Worm (Caenorhabditis elegans) whole organism, L3 larva: ENCODE results near the gene F59D12.5.

Experiments used
- ZK546.5 ChIP-seq: sonication (generic microtip); optimal IDR thresholded peaks from 2 replicates; lab custom pipeline; 2017; ENCODE audit warnings: missing biosample characterization, missing genetic modification characterization
- aly-2 ChIP-seq: fragments of 150-350 bp; optimal IDR thresholded peaks from 2 replicates; lab custom pipeline; 2014; ENCODE audit warnings: missing biosample characterization, missing genetic modification characterization
- ama-1 ChIP-seq: fragments of 150-350 bp; optimal IDR thresholded peaks from 2 replicates; lab custom pipeline; 2018
- ceh-28 ChIP-seq: fragments of 150-350 bp; optimal IDR thresholded peaks from 2 replicates; lab custom pipeline; 2014; ENCODE audit warnings: missing biosample characterization, missing genetic modification reagents, missing genetic modification characterization
- ceh-82 ChIP-seq: fragments of 150-350 bp; optimal IDR thresholded peaks from 2 replicates; lab custom pipeline; 2014; ENCODE audit warnings: missing biosample characterization, missing genetic modification characterization
- ceh-9 ChIP-seq: sonication (generic microtip); optimal IDR thresholded peaks from 2 replicates; lab custom pipeline; 2018; ENCODE audit warnings: missing biosample characterization, missing genetic modification characterization
- egl-5 ChIP-seq: fragments of 150-350 bp; optimal IDR thresholded peaks from 2 replicates; lab custom pipeline; 2017; ENCODE audit warnings: missing biosample characterization, missing genetic modification reagents, missing genetic modification characterization, inconsistent platforms
- elt-1 ChIP-seq: fragments of 150-350 bp; optimal IDR thresholded peaks from 2 replicates; lab custom pipeline; 2014; ENCODE audit warnings: missing biosample characterization, missing genetic modification characterization
- elt-2 ChIP-seq: sonication (generic microtip); optimal IDR thresholded peaks from 2 replicates; lab custom pipeline; 2016; ENCODE audit warnings: missing genetic modification reagents, mild to moderate bottlenecking, missing genetic modification characterization, missing compliant biosample characterization
- elt-3 ChIP-seq, 3 experiments: fragments of 150-350 bp in 1 of 3; sonication (generic microtip) in 2 of 3; optimal IDR thresholded peaks; 2 replicates in 2 of 3; 4 replicates in 1 of 3; lab custom pipeline; 2014 to 2017; ENCODE audit warnings: missing biosample characterization in 3 of 3, missing genetic modification characterization in 3 of 3
- eor-1 ChIP-seq, 2 experiments: fragments of 150-350 bp; optimal IDR thresholded peaks; 2 replicates each; lab custom pipeline; 2014 to 2018; ENCODE audit warnings: missing biosample characterization in 2 of 2, missing genetic modification characterization in 2 of 2
- fkh-10 ChIP-seq: sonication (generic microtip); optimal IDR thresholded peaks from 2 replicates; lab custom pipeline; 2017; ENCODE audit warnings: missing biosample characterization, missing genetic modification reagents, missing genetic modification characterization
- fos-1 ChIP-seq: fragments of 150-350 bp; optimal IDR thresholded peaks from 2 replicates; lab custom pipeline; 2014; ENCODE audit warnings: missing biosample characterization, missing genetic modification characterization
- hmg-11 ChIP-seq: sonication (generic microtip); optimal IDR thresholded peaks from 2 replicates; lab custom pipeline; 2016; ENCODE audit warnings: missing genetic modification characterization, missing compliant biosample characterization
- jun-1 ChIP-seq: fragments of 150-350 bp; optimal IDR thresholded peaks from 2 replicates; lab custom pipeline; 2014; ENCODE audit warnings: missing biosample characterization, missing genetic modification reagents, missing genetic modification characterization
- lin-39 ChIP-seq: fragments of 150-350 bp; optimal IDR thresholded peaks from 2 replicates; lab custom pipeline; 2018; ENCODE audit warnings: missing biosample characterization, missing genetic modification reagents, missing genetic modification characterization
- lsy-12 ChIP-seq: sonication (generic microtip); optimal IDR thresholded peaks from 2 replicates; lab custom pipeline; 2016; ENCODE audit warnings: mild to moderate bottlenecking, missing genetic modification characterization, missing compliant biosample characterization
- nfya-1 ChIP-seq: sonication (generic microtip); optimal IDR thresholded peaks from 2 replicates; lab custom pipeline; 2017; ENCODE audit warnings: missing genetic modification characterization, mild to moderate bottlenecking, missing compliant biosample characterization, antibody characterized with exemption, moderate library complexity; ENCODE audit not compliant: insufficient read depth
- nhr-23 ChIP-seq: fragments of 150-350 bp; optimal IDR thresholded peaks from 2 replicates; lab custom pipeline; 2014; ENCODE audit warnings: missing biosample characterization, missing genetic modification reagents, missing genetic modification characterization
- nhr-25 ChIP-seq: sonication (generic microtip); optimal IDR thresholded peaks from 2 replicates; lab custom pipeline; 2017; ENCODE audit warnings: missing biosample characterization, missing genetic modification characterization
- nhr-28 ChIP-seq: fragments of 150-350 bp; optimal IDR thresholded peaks from 2 replicates; lab custom pipeline; 2014; ENCODE audit warnings: missing biosample characterization, missing genetic modification characterization
- nhr-67 ChIP-seq: fragments of 150-350 bp; optimal IDR thresholded peaks from 2 replicates; lab custom pipeline; 2014; ENCODE audit warnings: missing biosample characterization, missing genetic modification characterization
- nhr-77 ChIP-seq: fragments of 150-350 bp; optimal IDR thresholded peaks from 2 replicates; lab custom pipeline; 2014; ENCODE audit warnings: missing biosample characterization, missing genetic modification characterization
- pha-4 ChIP-seq: fragments of 150-350 bp; optimal IDR thresholded peaks from 2 replicates; lab custom pipeline; 2014; ENCODE audit warnings: missing biosample characterization, missing genetic modification reagents, missing genetic modification characterization
- pqm-1 ChIP-seq: fragments of 150-350 bp; optimal IDR thresholded peaks from 2 replicates; lab custom pipeline; 2017; ENCODE audit warnings: missing biosample characterization, missing genetic modification characterization, inconsistent platforms
- sea-2 ChIP-seq: fragments of 150-350 bp; sonication (generic microtip); optimal IDR thresholded peaks from 4 replicates; lab custom pipeline; 2014; ENCODE audit warnings: missing biosample characterization, missing genetic modification reagents, missing genetic modification characterization
- skn-1 ChIP-seq: fragments of 150-350 bp; optimal IDR thresholded peaks from 2 replicates; lab custom pipeline; 2014; ENCODE audit warnings: missing biosample characterization, missing genetic modification characterization
- snpc-4 ChIP-seq: fragments of 150-350 bp; optimal IDR thresholded peaks from 2 replicates; lab custom pipeline; 2014; ENCODE audit warnings: missing biosample characterization, missing genetic modification characterization
- tbx-2 ChIP-seq: sonication (generic microtip); optimal IDR thresholded peaks from 2 replicates; lab custom pipeline; 2016; ENCODE audit warnings: mild to moderate bottlenecking, missing genetic modification characterization, missing compliant biosample characterization
- unc-62 ChIP-seq: fragments of 150-350 bp; sonication (generic microtip); optimal IDR thresholded peaks from 4 replicates; lab custom pipeline; 2014; ENCODE audit warnings: missing biosample characterization, missing genetic modification reagents, missing genetic modification characterization
- ztf-11 ChIP-seq: fragments of 150-350 bp; optimal IDR thresholded peaks from 2 replicates; lab custom pipeline; 2014; ENCODE audit warnings: missing biosample characterization, missing genetic modification characterization

F59D12.5 gene

ce11 chrX:15640603-15641002 lies 6.6 kb downstream of the F59D12.5 start, which contains the start of gene K09E9.7:
Gene K09E9.7 (plus strand): TSS chrX:15640903.
- TF ChIP-seq fos-1 (tag; lab: Kevin White, UChicago): no peak
- TF ChIP-seq ceh-28 (tag; lab: Kevin White, UChicago): no peak
- no peak for TF ChIP-seq elt-3 (tag; optimal IDR thresholded peaks at IDR 0.05; lab: Kevin White, UChicago)
- TF ChIP-seq nhr-67 (tag; lab: Kevin White, UChicago): no peak
- no peak for TF ChIP-seq ztf-11 (tag; lab: Kevin White, UChicago)
- TF ChIP-seq ceh-82 (tag; lab: Kevin White, UChicago): no peak

ce11 chrX:15633964-15634363 lies 13.2 kb downstream of the F59D12.5 start:
- TF ChIP-seq skn-1 (tag; lab: Kevin White, UChicago) (no peak), elt-1 (tag; lab: Kevin White, UChicago) (peak; percentile 17), pha-4 (tag; lab: Kevin White, UChicago) (no peak), egl-5 (tag; lab: Kevin White, UChicago) (peak; percentile 20), nfya-1 (tag; lab: Kevin White, UChicago) (peak; percentile 50), fkh-10 (peak; percentile 77)
- TF ChIP-seq, all 47 proteins: peak for 4

- TF ChIP-seq ama-1 (lab: Kevin White, UChicago): peak; percentile 7
- no peak for TF ChIP-seq elt-3 (tag; optimal IDR thresholded peaks at IDR 0.05; lab: Kevin White, UChicago)
- no peak for TF ChIP-seq fos-1 (tag; lab: Kevin White, UChicago)
- peak; percentile 70 for TF ChIP-seq nfya-1 (tag; lab: Kevin White, UChicago)
- TF ChIP-seq sea-2 (GFP tag; lab: Kevin White, UChicago): no peak
- TF ChIP-seq nhr-23 (tag; lab: Kevin White, UChicago): peak; percentile 31
- TF ChIP-seq fkh-10: peak; percentile 33
- TF ChIP-seq hmg-11 (tag; lab: Kevin White, UChicago): peak; percentile 75
- no peak for TF ChIP-seq unc-62
- peak; percentile 85 for TF ChIP-seq lin-39 (tag; lab: Kevin White, UChicago)
- TF ChIP-seq snpc-4: peak; percentile 56
- peak; percentile 37 for TF ChIP-seq nhr-25 (tag; lab: Kevin White, UChicago)
These were observed 16.4 kb downstream of the F59D12.5 start for ce11 chrX:15630790-15631204.

- TF ChIP-seq eor-1 (tag; optimal IDR thresholded peaks at IDR 0.05; lab: Kevin White, UChicago) (peak in 1 of 2 experiments; percentile 42), ceh-82 (tag; lab: Kevin White, UChicago) (no peak)
These were observed 16.8 kb downstream of the F59D12.5 start, which contains the start of gene K09E9.4 for ce11 chrX:15630340-15630739. Gene K09E9.4 (minus strand): TSS chrX:15630440.

DNA sequence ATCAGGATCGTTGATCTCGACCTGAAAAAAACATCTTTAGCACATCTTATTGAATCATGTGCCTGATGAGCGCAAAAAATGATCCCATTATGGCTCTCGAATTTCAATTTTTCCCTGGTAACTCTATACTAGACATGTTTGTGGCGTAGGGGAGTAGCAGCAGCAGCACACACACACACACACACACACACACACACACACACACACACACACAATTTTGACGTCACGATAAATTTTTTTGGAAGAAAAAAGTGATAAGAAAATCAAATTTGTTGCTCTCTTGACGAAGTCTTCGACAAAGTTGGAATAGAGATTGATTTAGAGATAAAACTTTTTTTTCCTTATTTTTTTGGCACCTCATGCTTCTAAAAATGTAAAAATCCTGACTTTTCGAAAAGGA lies 17.6 kb downstream of the F59D12.5 start:
- TF ChIP-seq sea-2 (GFP tag; lab: Kevin White, UChicago): no peak
- TF ChIP-seq nfya-1 (tag; lab: Kevin White, UChicago): peak; percentile 18
- peak; percentile 60 for TF ChIP-seq elt-2
- TF ChIP-seq ama-1 (lab: Kevin White, UChicago): no peak
- TF ChIP-seq pqm-1 (tag; lab: Kevin White, UChicago): peak; percentile 16
- no peak for TF ChIP-seq jun-1 (tag; lab: Kevin White, UChicago)
- TF ChIP-seq, all 47 proteins: peak for 3

DNA sequence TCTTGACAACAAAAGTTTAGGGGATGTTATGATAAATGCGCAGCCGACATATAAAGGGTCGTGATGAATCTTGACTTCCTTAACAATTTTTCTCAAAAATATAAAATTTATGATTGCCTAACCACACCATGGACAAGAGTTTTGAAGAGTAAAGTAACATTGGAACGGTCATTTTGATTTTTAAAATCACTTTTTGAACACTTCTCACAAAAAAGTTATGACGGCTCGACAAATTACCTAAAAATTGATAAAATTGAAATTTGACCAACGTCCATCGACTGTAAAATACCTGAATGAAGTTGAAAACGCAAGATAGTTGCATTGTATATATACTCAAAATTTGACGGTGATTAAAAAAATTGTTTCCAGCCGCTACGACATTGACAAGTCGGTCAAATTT lies 18.2 kb downstream of the F59D12.5 start:
- TF ChIP-seq ceh-82 (tag; lab: Kevin White, UChicago) (no peak), tbx-2 (tag; lab: Kevin White, UChicago) (no peak), nhr-67 (tag; lab: Kevin White, UChicago) (no peak), aly-2 (tag; lab: Kevin White, UChicago) (no peak), ZK546.5 (no peak), ceh-9 (tag; lab: Kevin White, UChicago) (no peak), lin-39 (tag; lab: Kevin White, UChicago) (no peak), nhr-77 (no peak), hmg-11 (tag; lab: Kevin White, UChicago) (no peak), nhr-28 (no peak), lsy-12 (tag; lab: Kevin White, UChicago) (no peak)
- TF ChIP-seq, all 47 proteins: peak for 0
